Worm (Caenorhabditis elegans) whole organism, young adult: ENCODE results near the gene twk-24.

Source experiments
- C06A6.2 ChIP-seq: fragments of 200-800 bp; sonication (Bioruptor generic); conservative IDR thresholded peaks from 2 replicates; pipeline ENCODE4 v1.3.6; 2022; ENCODE audit warnings: missing genetic modification characterization, missing compliant biosample characterization
- F23B12.7 ChIP-seq: sonication (generic microtip); optimal IDR thresholded peaks from 2 replicates; lab custom pipeline; 2017; ENCODE audit warnings: missing genetic modification characterization, mild to moderate bottlenecking, missing compliant biosample characterization, antibody characterized with exemption, moderate library complexity; ENCODE audit not compliant: insufficient read depth
- F33H1.4 ChIP-seq: fragments of 200-800 bp; sonication (Bioruptor generic); IDR thresholded peaks from 2 replicates; pipeline ENCODE4 v1.3.6; 2022; ENCODE audit warnings: missing genetic modification reagents, missing genetic modification characterization, missing compliant biosample characterization
- K12H6.12 ChIP-seq: fragments of 200-800 bp; sonication (Bioruptor generic); optimal IDR thresholded peaks from 2 replicates; lab custom pipeline; 2018; ENCODE audit warnings: mild to moderate bottlenecking, missing genetic modification characterization, missing compliant biosample characterization
- Y56A3A.18 ChIP-seq: fragments of 200-800 bp; sonication (Bioruptor generic); IDR thresholded peaks from 2 replicates; pipeline ENCODE4 v1.3.6; 2022; ENCODE audit warnings: missing genetic modification reagents, missing genetic modification characterization, missing compliant biosample characterization
- Y67H2A.10 ChIP-seq: fragments of 200-800 bp; sonication (Bioruptor generic); conservative IDR thresholded peaks from 2 replicates; pipeline ENCODE4 v1.3.6; 2022; ENCODE audit warnings: missing genetic modification reagents, missing genetic modification characterization, missing compliant biosample characterization
- akir-1 ChIP-seq: fragments of 200-800 bp; sonication (Bioruptor generic); optimal IDR thresholded peaks from 2 replicates; lab custom pipeline; 2018; ENCODE audit warnings: mild to moderate bottlenecking, missing genetic modification characterization, moderate library complexity, missing compliant biosample characterization
- ccch-3 ChIP-seq: fragments of 200-800 bp; sonication (Bioruptor generic); optimal IDR thresholded peaks from 2 replicates; lab custom pipeline; 2018; ENCODE audit warnings: mild to moderate bottlenecking, missing genetic modification characterization, missing compliant biosample characterization
- cebp-2 ChIP-seq: fragments of 200-800 bp; sonication (Bioruptor generic); IDR thresholded peaks from 2 replicates; pipeline ENCODE4 v1.3.6; 2022; ENCODE audit warnings: missing genetic modification characterization, missing compliant biosample characterization
- ceh-100 ChIP-seq: fragments of 200-800 bp; sonication (Bioruptor generic); IDR thresholded peaks from 2 replicates; pipeline ENCODE4 v1.3.6; 2022; ENCODE audit warnings: missing genetic modification reagents, missing genetic modification characterization, missing compliant biosample characterization
- ceh-27 ChIP-seq: fragments of 200-800 bp; sonication (Bioruptor generic); optimal IDR thresholded peaks from 2 replicates; lab custom pipeline; 2018; ENCODE audit warnings: mild to moderate bottlenecking, missing genetic modification characterization, moderate library complexity, missing compliant biosample characterization
- ceh-58 ChIP-seq: fragments of 200-800 bp; sonication (Bioruptor generic); IDR thresholded peaks from 2 replicates; pipeline ENCODE4 v1.3.6; 2022; ENCODE audit warnings: missing genetic modification characterization, missing compliant biosample characterization
- ceh-79 ChIP-seq: sonication (generic microtip); optimal IDR thresholded peaks from 2 replicates; lab custom pipeline; 2017; ENCODE audit warnings: mild to moderate bottlenecking, missing genetic modification characterization, missing compliant biosample characterization
- dpl-1 ChIP-seq: fragments of 150-350 bp; optimal IDR thresholded peaks from 2 replicates; lab custom pipeline; 2014; ENCODE audit warnings: missing biosample characterization, missing genetic modification reagents, missing genetic modification characterization
- efl-1 ChIP-seq: fragments of 150-350 bp; optimal IDR thresholded peaks from 2 replicates; lab custom pipeline; 2014; ENCODE audit warnings: missing biosample characterization, missing genetic modification reagents, missing genetic modification characterization
- egl-44 ChIP-seq: fragments of 200-800 bp; sonication (Bioruptor generic); IDR thresholded peaks from 2 replicates; pipeline ENCODE4 v1.3.6; 2022; ENCODE audit warnings: missing genetic modification reagents, missing genetic modification characterization, missing compliant biosample characterization
- ets-4 ChIP-seq: fragments of 200-800 bp; sonication (Bioruptor generic); optimal IDR thresholded peaks from 2 replicates; lab custom pipeline; 2018; ENCODE audit warnings: mild to moderate bottlenecking, missing genetic modification characterization, missing compliant biosample characterization
- fkh-3 ChIP-seq: sonication (generic microtip); optimal IDR thresholded peaks from 2 replicates; lab custom pipeline; 2016; ENCODE audit warnings: mild to moderate bottlenecking, missing genetic modification characterization, missing compliant biosample characterization
- hlh-12 ChIP-seq: sonication (generic microtip); optimal IDR thresholded peaks from 2 replicates; lab custom pipeline; 2016; ENCODE audit warnings: missing genetic modification characterization, missing compliant biosample characterization
- let-607 ChIP-seq, 2 experiments: fragments of 200-800 bp in 1 of 2; sonication (Bioruptor generic) in 1 of 2; sonication (generic microtip) in 1 of 2; optimal IDR thresholded peaks; 2 replicates each; lab custom pipeline; 2016 to 2018; ENCODE audit warnings: mild to moderate bottlenecking in 2 of 2, missing compliant biosample characterization in 2 of 2, missing genetic modification characterization in 2 of 2, moderate library complexity in 2 of 2, missing genotype in 1 of 2
- lin-26 ChIP-seq: fragments of 200-800 bp; sonication (Bioruptor generic); IDR thresholded peaks from 2 replicates; pipeline ENCODE4 v1.3.6; 2022; ENCODE audit warnings: missing genetic modification reagents, missing genetic modification characterization, missing compliant biosample characterization
- lin-35 ChIP-seq, 3 experiments: fragments of 150-350 bp in 2 of 3; sonication (generic microtip) in 1 of 3; optimal IDR thresholded peaks; 2 replicates each; lab custom pipeline; 2014 to 2018; ENCODE audit warnings: missing biosample characterization in 3 of 3, missing genetic modification characterization in 3 of 3, missing genetic modification reagents in 3 of 3
- lin-54 ChIP-seq: fragments of 200-800 bp; sonication (Bioruptor generic); optimal IDR thresholded peaks from 2 replicates; lab custom pipeline; 2018; ENCODE audit warnings: mild to moderate bottlenecking, missing genetic modification characterization, missing compliant biosample characterization
- madf-3 ChIP-seq: fragments of 200-800 bp; sonication (Bioruptor generic); IDR thresholded peaks from 2 replicates; pipeline ENCODE4 v1.3.6; 2022; ENCODE audit warnings: missing genetic modification reagents, missing genetic modification characterization, missing compliant biosample characterization
- madf-8 ChIP-seq: fragments of 200-800 bp; sonication (Bioruptor generic); conservative IDR thresholded peaks from 2 replicates; pipeline ENCODE4 v1.3.6; 2022; ENCODE audit warnings: missing genetic modification reagents, missing genetic modification characterization, missing compliant biosample characterization
- nfyb-1 ChIP-seq: fragments of 200-800 bp; sonication (Bioruptor generic); IDR thresholded peaks from 2 replicates; pipeline ENCODE4 v1.3.6; 2022; ENCODE audit warnings: missing genetic modification reagents, missing genetic modification characterization, missing compliant biosample characterization
- nhr-179 ChIP-seq: sonication (generic microtip); optimal IDR thresholded peaks from 2 replicates; lab custom pipeline; 2016; ENCODE audit warnings: mild to moderate bottlenecking, missing genetic modification characterization, missing compliant biosample characterization
- nhr-80 ChIP-seq: sonication (generic microtip); optimal IDR thresholded peaks from 2 replicates; lab custom pipeline; 2016; ENCODE audit warnings: missing genetic modification characterization, missing compliant biosample characterization
- pha-4 ChIP-seq: fragments of 150-350 bp; sonication (generic microtip); optimal IDR thresholded peaks from 2 replicates; lab custom pipeline; 2014; ENCODE audit warnings: missing biosample characterization, missing genetic modification reagents, missing genetic modification characterization
- rcor-1 ChIP-seq: fragments of 200-800 bp; sonication (Bioruptor generic); IDR thresholded peaks from 2 replicates; pipeline ENCODE4 v1.3.6; 2022; ENCODE audit warnings: missing genetic modification reagents, missing genetic modification characterization, missing compliant biosample characterization
- rec-8 ChIP-seq, 2 experiments: sonication (generic microtip); optimal IDR thresholded peaks; 2 replicates each; lab custom pipeline; 2016; ENCODE audit warnings: mild to moderate bottlenecking in 2 of 2, missing genetic modification characterization in 2 of 2, missing genetic modification reagents in 2 of 2, missing genotype in 2 of 2, missing biosample characterization in 1 of 2, missing compliant biosample characterization in 1 of 2, moderate library complexity in 1 of 2
- snpc-1.3 ChIP-seq: sonication (generic microtip); optimal IDR thresholded peaks from 2 replicates; lab custom pipeline; 2017; ENCODE audit warnings: missing genetic modification characterization, mild to moderate bottlenecking, missing compliant biosample characterization, antibody characterized with exemption, moderate library complexity, missing genotype, missing genetic modification reagents; ENCODE audit not compliant: insufficient read depth
- snpc-3.4 ChIP-seq: sonication (generic microtip); optimal IDR thresholded peaks from 2 replicates; lab custom pipeline; 2017; ENCODE audit warnings: missing genetic modification characterization, mild to moderate bottlenecking, missing compliant biosample characterization, antibody characterized with exemption, moderate library complexity, missing genotype, missing genetic modification reagents
- tbp1 ChIP-seq: fragments of 200-800 bp; sonication (Bioruptor generic); optimal IDR thresholded peaks from 2 replicates; lab custom pipeline; 2018; ENCODE audit warnings: mild to moderate bottlenecking, missing genetic modification characterization, missing compliant biosample characterization
- tbx-9 ChIP-seq: sonication (generic microtip); optimal IDR thresholded peaks from 2 replicates; lab custom pipeline; 2016; ENCODE audit warnings: borderline replicate concordance, missing genetic modification characterization, inconsistent platforms, missing compliant biosample characterization

Gene twk-24

ce11 chrV:12287667-12288066 is 18.5 kb upstream of the twk-24 start:
- TF ChIP-seq ets-4 (no peak), ceh-79 (no peak), Y67H2A.10 (GFP tag; lab: Robert Waterston, UW) (no peak), snpc-1.3 (no peak), madf-3 (GFP tag; lab: Robert Waterston, UW) (no peak), pha-4 (no peak), lin-26 (no peak), ceh-100 (no peak), dpl-1 (GFP tag; lab: Kevin White, UChicago) (no peak), ccch-3 (GFP tag; lab: Kevin White, UChicago) (no peak), akir-1 (GFP tag; lab: Kevin White, UChicago) (no peak), snpc-3.4 (tag; lab: Kevin White, UChicago) (no peak), egl-44 (GFP tag; lab: Robert Waterston, UW) (no peak), let-607 (tag; optimal IDR thresholded peaks at IDR 0.05; lab: Kevin White, UChicago) (no peak), lin-35 (GFP tag; optimal IDR thresholded peaks at IDR 0.05; lab: Kevin White, UChicago) (no peak), lin-54 (GFP tag; lab: Kevin White, UChicago) (no peak), ceh-58 (GFP tag; lab: Robert Waterston, UW) (no peak), ceh-27 (GFP tag; lab: Kevin White, UChicago) (no peak), cebp-2 (no peak), nfyb-1 (no peak)

- no peak for TF ChIP-seq ceh-79
- TF ChIP-seq nhr-179 (tag; lab: Kevin White, UChicago): no peak
- TF ChIP-seq nfyb-1: no peak
- TF ChIP-seq fkh-3 (tag; lab: Kevin White, UChicago): no peak
- TF ChIP-seq C06A6.2 (GFP tag; lab: Robert Waterston, UW): no peak
- TF ChIP-seq, all 124 proteins: peak for 0
Observed at ce11 chrV:12283187-12283586, 14.1 kb upstream of the twk-24 start, which contains the start of gene F55C5.10. F55C5.10 (plus strand) TSS chrV:12283487.

ce11 chrV:12281508-12281907 is 12.4 kb upstream of the twk-24 start:
- TF ChIP-seq hlh-12 (tag; lab: Kevin White, UChicago) (no peak), F33H1.4 (GFP tag; lab: Robert Waterston, UW) (no peak), nhr-80 (tag; lab: Kevin White, UChicago) (no peak), rcor-1 (GFP tag; lab: Robert Waterston, UW) (no peak)

ce11 chrV:12276946-12277345 is 7.8 kb upstream of the twk-24 start, which contains the start of gene bnc-1:
bnc-1 (minus strand) TSS chrV:12277046.
- no peak for TF ChIP-seq tbp1 (GFP tag; lab: Kevin White, UChicago)
- no peak for TF ChIP-seq ceh-27 (GFP tag; lab: Kevin White, UChicago)
- TF ChIP-seq K12H6.12 (tag; lab: Kevin White, UChicago): no peak
- TF ChIP-seq F23B12.7: no peak
- TF ChIP-seq efl-1: no peak
- no peak for TF ChIP-seq tbx-9 (tag; lab: Kevin White, UChicago)
- no peak for TF ChIP-seq Y56A3A.18 (GFP tag; lab: Robert Waterston, UW)
- TF ChIP-seq madf-8 (GFP tag; lab: Robert Waterston, UW): no peak
- no peak for TF ChIP-seq rec-8 (tag; optimal IDR thresholded peaks at IDR 0.05; lab: Kevin White, UChicago)
- no peak for TF ChIP-seq madf-3 (GFP tag; lab: Robert Waterston, UW)
